Worm (Caenorhabditis elegans): Measurements from ENCODE around the gene W09D6.5.
"Not testable (repeated sequence)": the region's sequence is repeated elsewhere in the genome, so short reads cannot be mapped to it uniquely, and the experiment has no call there.

Gene W09D6.5

ce11 chrIII:11123844-11124243, 35.6 kb downstream of the W09D6.5 start:
- no peak for TF ChIP-seq ztf-11 (tag; optimal IDR thresholded peaks at IDR 0.05)
- no peak for TF ChIP-seq F44E2.7 (GFP tag; IDR thresholded peaks at IDR 0.05)
- TF ChIP-seq snpc-4 (tag; optimal IDR thresholded peaks at IDR 0.05), result no peak
- TF ChIP-seq vab-7 (GFP tag; IDR thresholded peaks at IDR 0.05), result 0 out of 2 replicates have a peak, but pooled peaks have one; percentile 19
- TF ChIP-seq mes-2 (tag; optimal IDR thresholded peaks at IDR 0.05; ENCODE audit: poor library complexity, severe bottlenecking), result no peak
- no peak for TF ChIP-seq zag-1 (tag; optimal IDR thresholded peaks at IDR 0.05)
- no peak for TF ChIP-seq tra-1 (GFP tag; IDR thresholded peaks at IDR 0.05)
- no peak for TF ChIP-seq lin-29 (GFP tag; IDR thresholded peaks at IDR 0.05)
- no peak for TF ChIP-seq aha-1 (tag)
- no peak for TF ChIP-seq nhr-41 (GFP tag; IDR thresholded peaks at IDR 0.05)
- TF ChIP-seq Y5F2A.4 (GFP tag; optimal IDR thresholded peaks at IDR 0.05), result no peak
- no peak for TF ChIP-seq zfp-3 (GFP tag; conservative IDR thresholded peaks at IDR 0.05)
- TF ChIP-seq Y48G9A.11 (GFP tag; IDR thresholded peaks at IDR 0.05), result 0 out of 2 replicates have a peak, but pooled peaks have one; percentile 18
- TF ChIP-seq lin-38 (GFP tag; IDR thresholded peaks at IDR 0.05), result peak; percentile 49
- TF ChIP-seq set-16 (GFP tag; IDR thresholded peaks at IDR 0.05), result 0 out of 2 replicates have a peak, but pooled peaks have one; percentile 15
- no peak for TF ChIP-seq unc-130 (GFP tag; optimal IDR thresholded peaks at IDR 0.05)

ce11 chrIII:11127528-11127927, 39.2 kb downstream of the W09D6.5 start, which contains the start of gene Y48A6C.8:
Gene Y48A6C.8, minus strand, starts transcription at chrIII:11127628.
- TF ChIP-seq lsy-2 (tag; optimal IDR thresholded peaks at IDR 0.05) (no peak), rbr-2 (tag; optimal IDR thresholded peaks at IDR 0.05) (no peak), nhr-28 (tag; optimal IDR thresholded peaks at IDR 0.05) (no peak), zag-1 (tag; optimal IDR thresholded peaks at IDR 0.05) (no peak), F49E8.2 (tag; optimal IDR thresholded peaks at IDR 0.05; ENCODE audit: borderline replicate concordance) (no peak), ceh-62 (tag; optimal IDR thresholded peaks at IDR 0.05) (no peak), ama-1 (optimal IDR thresholded peaks at IDR 0.05) (no peak), madf-5 (GFP tag; IDR thresholded peaks at IDR 0.05) (no peak), php-3 (GFP tag; IDR thresholded peaks at IDR 0.05) (no peak), aha-1 (tag) (no peak)

ce11 chrIII:11129363-11129762, 41.1 kb downstream of the W09D6.5 start:
- peak; percentile 61 for TF ChIP-seq aha-1 (tag)
- peak; percentile 0 for TF ChIP-seq ceh-28 (tag; optimal IDR thresholded peaks at IDR 0.05)
- TF ChIP-seq zfp-2 (tag; optimal IDR thresholded peaks at IDR 0.05), result no peak
- TF ChIP-seq ceh-62 (tag; optimal IDR thresholded peaks at IDR 0.05), result no peak
- TF ChIP-seq Y75B8A.6 (GFP tag; IDR thresholded peaks at IDR 0.05), result no peak

- TF ChIP-seq ceh-62 (tag; optimal IDR thresholded peaks at IDR 0.05); F26F4.8 (GFP tag; conservative IDR thresholded peaks at IDR 0.05); nhr-102 (tag; optimal IDR thresholded peaks at IDR 0.05): not testable (repeated sequence)
These were observed 43.2 kb downstream of the W09D6.5 start, which contains the start of gene pha-1 for ce11 chrIII:11131475-11131874. Gene pha-1, plus strand, starts transcription at chrIII:11131775.

ce11 chrIII:11138922-11139321, 50.6 kb downstream of the W09D6.5 start, which contains the start of gene fbxa-128:
Gene fbxa-128, minus strand, starts transcription at chrIII:11139113.
- TF ChIP-seq lin-39 (tag; optimal IDR thresholded peaks at IDR 0.05) (no peak), spr-3 (GFP tag; optimal IDR thresholded peaks at IDR 0.05) (no peak), Y75B8A.6 (GFP tag; IDR thresholded peaks at IDR 0.05) (no peak), lim-7 (GFP tag; IDR thresholded peaks at IDR 0.05) (no peak), F10B5.3 (tag; optimal IDR thresholded peaks at IDR 0.05) (no peak), zip-2 (tag; optimal IDR thresholded peaks at IDR 0.05) (peak; percentile 88), pha-4 (GFP tag; IDR thresholded peaks at IDR 0.05) (no peak), pha-4 (tag; optimal IDR thresholded peaks at IDR 0.05) (peak; percentile 19), mxl-2 (GFP tag; conservative IDR thresholded peaks at IDR 0.05) (no peak), hlh-30 (tag; optimal IDR thresholded peaks at IDR 0.05; ENCODE audit: insufficient read depth) (peak; percentile 7), F44E2.7 (GFP tag; IDR thresholded peaks at IDR 0.05) (no peak), dmd-8 (GFP tag; IDR thresholded peaks at IDR 0.05) (no peak), nhr-42 (GFP tag; IDR thresholded peaks at IDR 0.05) (no peak), nhr-25 (tag; optimal IDR thresholded peaks at IDR 0.05; ENCODE audit: borderline replicate concordance, insufficient read depth) (no peak), skn-1 (tag; optimal IDR thresholded peaks at IDR 0.05) (no peak), mes-2 (tag; optimal IDR thresholded peaks at IDR 0.05; ENCODE audit: poor library complexity, severe bottlenecking) (no peak), ceh-20 (GFP tag; IDR thresholded peaks at IDR 0.05) (no peak), mxl-3 (GFP tag; optimal IDR thresholded peaks at IDR 0.05) (no peak), dpl-1 (GFP tag; optimal IDR thresholded peaks at IDR 0.05) (peak; percentile 69)

Measured in whole organism, L4 larva.